Worm (Caenorhabditis elegans) whole organism, L2 larva: Measurements from ENCODE around the gene lsy-2.

Experiments
- F13H6.1 ChIP-seq: sonication (generic microtip); optimal IDR thresholded peaks from 2 replicates; lab custom pipeline; 2016; ENCODE audit warnings: missing genetic modification characterization, missing compliant biosample characterization
- R02D3.7 ChIP-seq: fragments of 150-350 bp; optimal IDR thresholded peaks from 2 replicates; lab custom pipeline; 2014; ENCODE audit warnings: missing biosample characterization, missing genetic modification characterization
- Y55F3AM.14 ChIP-seq: fragments of 200-800 bp; sonication (Bioruptor generic); optimal IDR thresholded peaks from 2 replicates; lab custom pipeline; 2018; ENCODE audit warnings: mild to moderate bottlenecking, missing genetic modification characterization, missing compliant biosample characterization
- ZK546.5 ChIP-seq: sonication (generic microtip); optimal IDR thresholded peaks from 2 replicates; lab custom pipeline; 2017; ENCODE audit warnings: missing biosample characterization, missing genetic modification characterization
- aly-2 ChIP-seq: fragments of 150-350 bp; optimal IDR thresholded peaks from 2 replicates; lab custom pipeline; 2014; ENCODE audit warnings: missing biosample characterization, missing genetic modification characterization
- ama-1 ChIP-seq: fragments of 150-350 bp; optimal IDR thresholded peaks from 2 replicates; lab custom pipeline; 2018; ENCODE audit warnings: inconsistent platforms
- blmp-1 ChIP-seq: sonication (generic microtip); optimal IDR thresholded peaks from 2 replicates; lab custom pipeline; 2017; ENCODE audit warnings: missing genetic modification characterization, mild to moderate bottlenecking, missing compliant biosample characterization, antibody characterized with exemption, moderate library complexity; ENCODE audit not compliant: insufficient read depth
- ceh-16 ChIP-seq: fragments of 150-350 bp; optimal IDR thresholded peaks from 2 replicates; lab custom pipeline; 2014; ENCODE audit warnings: missing biosample characterization, missing genetic modification characterization
- ceh-82 ChIP-seq: fragments of 150-350 bp; optimal IDR thresholded peaks from 2 replicates; lab custom pipeline; 2014; ENCODE audit warnings: missing biosample characterization, missing genetic modification characterization
- crh-2 ChIP-seq: sonication (generic microtip); optimal IDR thresholded peaks from 2 replicates; lab custom pipeline; 2017; ENCODE audit warnings: missing biosample characterization, missing genetic modification characterization
- dmd-4 ChIP-seq: sonication (generic microtip); optimal IDR thresholded peaks from 2 replicates; lab custom pipeline; 2017; ENCODE audit warnings: missing biosample characterization, missing genetic modification characterization
- egl-27 ChIP-seq: sonication (generic microtip); optimal IDR thresholded peaks from 3 replicates; lab custom pipeline; 2017; ENCODE audit warnings: missing biosample characterization, missing genetic modification reagents, missing genetic modification characterization
- elt-1 ChIP-seq: fragments of 150-350 bp; optimal IDR thresholded peaks from 2 replicates; lab custom pipeline; 2014; ENCODE audit warnings: missing biosample characterization, missing genetic modification characterization
- fos-1 ChIP-seq: fragments of 150-350 bp; optimal IDR thresholded peaks from 2 replicates; lab custom pipeline; 2014; ENCODE audit warnings: missing biosample characterization, missing genetic modification characterization
- gmeb-1 ChIP-seq: fragments of 150-350 bp; optimal IDR thresholded peaks from 2 replicates; lab custom pipeline; 2014; ENCODE audit warnings: missing biosample characterization, missing genetic modification characterization
- lin-11 ChIP-seq: fragments of 150-350 bp; sonication (generic microtip); optimal IDR thresholded peaks from 2 replicates; lab custom pipeline; 2014; ENCODE audit warnings: missing biosample characterization, missing genetic modification characterization, inconsistent platforms, mixed read lengths
- lin-13 ChIP-seq: fragments of 150-350 bp; optimal IDR thresholded peaks from 2 replicates; lab custom pipeline; 2014; ENCODE audit warnings: missing biosample characterization, missing genetic modification reagents, missing genetic modification characterization
- lin-39 ChIP-seq: fragments of 150-350 bp; optimal IDR thresholded peaks from 2 replicates; lab custom pipeline; 2014; ENCODE audit warnings: missing biosample characterization, missing genetic modification reagents, missing genetic modification characterization
- lsy-2 ChIP-seq, 2 experiments: fragments of 150-350 bp in 1 of 2; sonication (generic microtip) in 1 of 2; optimal IDR thresholded peaks; 2 replicates each; lab custom pipeline; 2014 to 2017; ENCODE audit warnings: missing biosample characterization in 2 of 2, missing genetic modification characterization in 2 of 2
- mab-5 ChIP-seq: fragments of 150-350 bp; optimal IDR thresholded peaks from 2 replicates; lab custom pipeline; 2014; ENCODE audit warnings: missing biosample characterization, missing genetic modification characterization
- mbf-1 ChIP-seq: sonication (generic microtip); optimal IDR thresholded peaks from 2 replicates; lab custom pipeline; 2017; ENCODE audit warnings: missing biosample characterization, missing genetic modification characterization
- nhr-10 ChIP-seq: sonication (generic microtip); optimal IDR thresholded peaks from 2 replicates; lab custom pipeline; 2017; ENCODE audit warnings: missing biosample characterization, missing genetic modification characterization
- nhr-11 ChIP-seq: fragments of 150-350 bp; optimal IDR thresholded peaks from 2 replicates; lab custom pipeline; 2014; ENCODE audit warnings: missing biosample characterization, missing genetic modification characterization
- nhr-12 ChIP-seq: fragments of 150-350 bp; optimal IDR thresholded peaks from 2 replicates; lab custom pipeline; 2014; ENCODE audit warnings: missing biosample characterization, missing genetic modification characterization
- nhr-129 ChIP-seq: fragments of 150-350 bp; optimal IDR thresholded peaks from 2 replicates; lab custom pipeline; 2014; ENCODE audit warnings: missing biosample characterization, missing genetic modification characterization
- nhr-23 ChIP-seq: fragments of 150-350 bp; optimal IDR thresholded peaks from 2 replicates; lab custom pipeline; 2014; ENCODE audit warnings: missing biosample characterization, missing genetic modification reagents, missing genetic modification characterization
- nhr-237 ChIP-seq: fragments of 150-350 bp; optimal IDR thresholded peaks from 2 replicates; lab custom pipeline; 2014; ENCODE audit warnings: missing biosample characterization, missing genetic modification characterization
- nhr-25 ChIP-seq: fragments of 150-350 bp; sonication (generic microtip); optimal IDR thresholded peaks from 3 replicates; lab custom pipeline; 2014; ENCODE audit warnings: missing biosample characterization, missing genetic modification characterization
- nhr-6 ChIP-seq: fragments of 150-350 bp; optimal IDR thresholded peaks from 2 replicates; lab custom pipeline; 2014; ENCODE audit warnings: missing biosample characterization, missing genetic modification characterization
- nhr-77 ChIP-seq: fragments of 150-350 bp; optimal IDR thresholded peaks from 2 replicates; lab custom pipeline; 2014; ENCODE audit warnings: missing biosample characterization, missing genetic modification characterization
- peb-1 ChIP-seq: fragments of 150-350 bp; optimal IDR thresholded peaks from 2 replicates; lab custom pipeline; 2014; ENCODE audit warnings: missing biosample characterization, missing genetic modification characterization
- sem-4 ChIP-seq: fragments of 150-350 bp; optimal IDR thresholded peaks from 2 replicates; lab custom pipeline; 2014; ENCODE audit warnings: missing biosample characterization, missing genetic modification reagents, missing genetic modification characterization
- skn-1 ChIP-seq: sonication (generic microtip); optimal IDR thresholded peaks from 2 replicates; lab custom pipeline; 2017; ENCODE audit warnings: missing biosample characterization, missing genetic modification characterization
- sma-3 ChIP-seq: sonication (generic microtip); optimal IDR thresholded peaks from 2 replicates; lab custom pipeline; 2016; ENCODE audit warnings: missing genetic modification reagents, missing genetic modification characterization, missing compliant biosample characterization
- sma-9 ChIP-seq, 2 experiments: fragments of 150-350 bp in 1 of 2; sonication (generic microtip) in 1 of 2; optimal IDR thresholded peaks; 2 replicates each; lab custom pipeline; 2014 to 2016; ENCODE audit warnings: missing genetic modification characterization in 2 of 2, mild to moderate bottlenecking in 1 of 2, missing biosample characterization in 1 of 2, missing compliant biosample characterization in 1 of 2, missing genetic modification reagents in 1 of 2, moderate library complexity in 1 of 2
- snpc-4 ChIP-seq: fragments of 150-350 bp; optimal IDR thresholded peaks from 2 replicates; lab custom pipeline; 2014; ENCODE audit warnings: missing biosample characterization, missing genetic modification characterization
- unc-39 ChIP-seq: fragments of 150-350 bp; optimal IDR thresholded peaks from 2 replicates; lab custom pipeline; 2014; ENCODE audit warnings: missing biosample characterization, missing genetic modification characterization
- unc-55 ChIP-seq: fragments of 150-350 bp; sonication (generic microtip); optimal IDR thresholded peaks from 3 replicates; lab custom pipeline; 2014; ENCODE audit warnings: missing biosample characterization, missing genetic modification reagents, missing genetic modification characterization
- zag-1 ChIP-seq: fragments of 150-350 bp; optimal IDR thresholded peaks from 2 replicates; lab custom pipeline; 2014; ENCODE audit warnings: missing biosample characterization, missing genetic modification characterization
- ztf-1 ChIP-seq: fragments of 200-800 bp; sonication (Bioruptor generic); conservative IDR thresholded peaks from 2 replicates; pipeline ENCODE4 v1.3.6; 2022; ENCODE audit warnings: missing genetic modification characterization, missing compliant biosample characterization
- ztf-11 ChIP-seq: sonication (generic microtip); optimal IDR thresholded peaks from 2 replicates; lab custom pipeline; 2017; ENCODE audit warnings: missing biosample characterization, missing genetic modification characterization
- ztf-4 ChIP-seq: fragments of 150-350 bp; optimal IDR thresholded peaks from 2 replicates; lab custom pipeline; 2014; ENCODE audit warnings: missing biosample characterization, missing genetic modification characterization

Gene lsy-2

ce11 chrX:2105310-2105709, 15.8 kb downstream of the lsy-2 start, which contains the start of gene F53B1.3:
Gene F53B1.3 (plus strand): TSS chrX:2105610.
- TF ChIP-seq unc-39 (tag; lab: Kevin White, UChicago): no peak

- TF ChIP-seq ztf-11 (tag; lab: Kevin White, UChicago) (no peak), lsy-2 (tag; optimal IDR thresholded peaks at IDR 0.05; lab: Kevin White, UChicago) (no peak), sma-9 (GFP tag; optimal IDR thresholded peaks at IDR 0.05; lab: Kevin White, UChicago) (peak; percentile 62), sma-9 (tag; optimal IDR thresholded peaks at IDR 0.05; lab: Kevin White, UChicago) (no peak), snpc-4 (tag; lab: Kevin White, UChicago) (no peak), aly-2 (tag; lab: Kevin White, UChicago) (no peak), mab-5 (tag; lab: Kevin White, UChicago) (no peak), Y55F3AM.14 (no peak), ama-1 (no peak), nhr-129 (tag; lab: Kevin White, UChicago) (peak; percentile 8), R02D3.7 (no peak), sma-3 (GFP tag; lab: Kevin White, UChicago) (no peak), F13H6.1 (tag; lab: Kevin White, UChicago) (no peak), mbf-1 (tag; lab: Kevin White, UChicago) (no peak), nhr-23 (tag; lab: Kevin White, UChicago) (no peak), ztf-4 (tag; lab: Kevin White, UChicago) (no peak), peb-1 (tag; lab: Kevin White, UChicago) (no peak), blmp-1 (tag; lab: Kevin White, UChicago) (no peak), nhr-12 (tag; lab: Kevin White, UChicago) (no peak), lin-39 (tag; lab: Kevin White, UChicago) (no peak), ztf-1 (GFP tag; lab: Robert Waterston, UW) (no peak), unc-55 (GFP tag; lab: Kevin White, UChicago) (no peak), gmeb-1 (peak; percentile 9), fos-1 (tag; lab: Kevin White, UChicago) (peak; percentile 81), crh-2 (tag; lab: Kevin White, UChicago) (peak; percentile 35), ceh-16 (tag; lab: Kevin White, UChicago) (no peak), nhr-6 (no peak), skn-1 (tag; lab: Kevin White, UChicago) (no peak), nhr-237 (tag; lab: Kevin White, UChicago) (no peak), unc-39 (tag; lab: Kevin White, UChicago) (no peak), lin-13 (GFP tag; lab: Kevin White, UChicago) (no peak), nhr-10 (tag; lab: Kevin White, UChicago) (no peak), ZK546.5 (tag; lab: Kevin White, UChicago) (no peak), lin-11 (tag; lab: Kevin White, UChicago) (no peak), elt-1 (tag; lab: Kevin White, UChicago) (no peak), nhr-25 (tag; lab: Kevin White, UChicago) (no peak), nhr-77 (tag; lab: Kevin White, UChicago) (no peak), egl-27 (tag; lab: Kevin White, UChicago) (no peak), dmd-4 (tag; lab: Kevin White, UChicago) (no peak), nhr-11 (tag; lab: Kevin White, UChicago) (no peak), zag-1 (tag; lab: Kevin White, UChicago) (no peak), ceh-82 (tag; lab: Kevin White, UChicago) (no peak), sem-4 (tag; lab: Kevin White, UChicago) (no peak)
Observed at ce11 chrX:2107414-2107813, 17.9 kb downstream of the lsy-2 start.

- no peak for TF ChIP-seq nhr-11 (tag; lab: Kevin White, UChicago)
- TF ChIP-seq fos-1 (tag; lab: Kevin White, UChicago): peak; percentile 41
- TF ChIP-seq crh-2 (tag; lab: Kevin White, UChicago): peak; percentile 4
- TF ChIP-seq nhr-25 (tag; lab: Kevin White, UChicago): no peak
- no peak for TF ChIP-seq nhr-6
Observed at ce11 chrX:2108182-2108581, 18.7 kb downstream of the lsy-2 start.
